Worm (Caenorhabditis elegans) whole organism, L1 larva: ENCODE measurements around the gene EGAP1.1.

Experiments used
- Y116A8C.19 ChIP-seq: sonication (generic microtip); optimal IDR thresholded peaks from 2 replicates; lab custom pipeline; 2016; ENCODE audit warnings: missing compliant biosample characterization, missing genetic modification characterization, borderline replicate concordance
- ama-1 ChIP-seq: fragments of 150-350 bp; optimal IDR thresholded peaks from 2 replicates; lab custom pipeline; 2014
- ceh-63 ChIP-seq: fragments of 200-800 bp; sonication (Bioruptor generic); optimal IDR thresholded peaks from 2 replicates; lab custom pipeline; 2018; ENCODE audit warnings: mild to moderate bottlenecking, missing genetic modification characterization, missing compliant biosample characterization
- ceh-8 ChIP-seq: fragments of 200-800 bp; sonication (Bioruptor generic); optimal IDR thresholded peaks from 2 replicates; lab custom pipeline; 2018; ENCODE audit warnings: mild to moderate bottlenecking, missing genetic modification characterization, moderate library complexity, missing compliant biosample characterization
- ceh-82 ChIP-seq, 3 experiments: fragments of 150-350 bp in 1 of 3; sonication (generic microtip) in 2 of 3; optimal IDR thresholded peaks; 2 replicates each; lab custom pipeline; 2014 to 2017; ENCODE audit warnings: missing biosample characterization in 3 of 3, missing genetic modification characterization in 3 of 3
- ceh-88 ChIP-seq: fragments of 200-800 bp; sonication (Bioruptor generic); IDR thresholded peaks from 2 replicates; pipeline ENCODE4 v1.3.6; 2022; ENCODE audit warnings: missing genetic modification characterization, missing compliant biosample characterization
- ceh-90 ChIP-seq: sonication (generic microtip); optimal IDR thresholded peaks from 2 replicates; lab custom pipeline; 2016; ENCODE audit warnings: missing genetic modification characterization, missing compliant biosample characterization
- dsc-1 ChIP-seq: sonication (generic microtip); optimal IDR thresholded peaks from 2 replicates; lab custom pipeline; 2016; ENCODE audit warnings: mild to moderate bottlenecking, missing genetic modification characterization, missing compliant biosample characterization
- efl-1 ChIP-seq, 4 experiments: fragments of 150-350 bp; optimal IDR thresholded peaks in 3 of 4; peaks in 1 of 4; 1 replicate in 1 of 4; 2 replicates in 3 of 4; lab custom pipeline; 2014; ENCODE audit warnings: missing biosample characterization in 2 of 4, missing genetic modification characterization in 2 of 4, missing genetic modification reagents in 2 of 4
- efl-3 ChIP-seq: fragments of 200-800 bp; sonication (Bioruptor generic); optimal IDR thresholded peaks from 2 replicates; lab custom pipeline; 2018; ENCODE audit warnings: mild to moderate bottlenecking, missing genetic modification characterization, missing compliant biosample characterization
- elt-2 ChIP-seq: sonication (generic microtip); optimal IDR thresholded peaks from 2 replicates; lab custom pipeline; 2016; ENCODE audit warnings: missing genetic modification characterization, mild to moderate bottlenecking, inconsistent platforms, missing compliant biosample characterization, missing genetic modification reagents
- elt-3 ChIP-seq, 6 experiments: fragments of 150-350 bp in 1 of 6; sonication (generic microtip); optimal IDR thresholded peaks; 2 replicates each; lab custom pipeline; 2017 to 2018; ENCODE audit warnings: missing biosample characterization in 6 of 6, missing genetic modification characterization in 6 of 6, inconsistent platforms in 1 of 6
- ets-5 ChIP-seq: fragments of 200-800 bp; sonication (Bioruptor generic); IDR thresholded peaks from 2 replicates; pipeline ENCODE4 v1.3.6; 2022; ENCODE audit warnings: missing genetic modification characterization, missing compliant biosample characterization
- fkh-8 ChIP-seq: sonication (generic microtip); optimal IDR thresholded peaks from 2 replicates; lab custom pipeline; 2016; ENCODE audit warnings: mild to moderate bottlenecking, missing genetic modification characterization, missing compliant biosample characterization
- grh-1 ChIP-seq: fragments of 200-800 bp; sonication (Bioruptor generic); IDR thresholded peaks from 2 replicates; pipeline ENCODE4 v1.3.6; 2022; ENCODE audit warnings: missing genetic modification reagents, missing genetic modification characterization, missing compliant biosample characterization
- hlh-4 ChIP-seq: sonication (generic microtip); optimal IDR thresholded peaks from 2 replicates; lab custom pipeline; 2016; ENCODE audit warnings: mild to moderate bottlenecking, missing genetic modification characterization, missing compliant biosample characterization
- hpl-2 ChIP-seq: fragments of 150-350 bp; optimal IDR thresholded peaks from 2 replicates; lab custom pipeline; 2014; ENCODE audit warnings: missing biosample characterization, missing genetic modification reagents, missing genetic modification characterization
- jun-1 ChIP-seq: fragments of 150-350 bp; optimal IDR thresholded peaks from 2 replicates; lab custom pipeline; 2014; ENCODE audit warnings: missing biosample characterization, missing genetic modification reagents, missing genetic modification characterization
- lin-14 ChIP-seq: fragments of 200-800 bp; sonication (Bioruptor generic); optimal IDR thresholded peaks from 2 replicates; lab custom pipeline; 2018; ENCODE audit warnings: mild to moderate bottlenecking, missing genetic modification characterization, moderate library complexity, missing compliant biosample characterization
- lin-15B ChIP-seq: fragments of 150-350 bp; sonication (generic microtip); optimal IDR thresholded peaks from 3 replicates; lab custom pipeline; 2014; ENCODE audit warnings: missing biosample characterization, missing genetic modification characterization
- lin-39 ChIP-seq: fragments of 150-350 bp; optimal IDR thresholded peaks from 2 replicates; lab custom pipeline; 2014; ENCODE audit warnings: missing biosample characterization, missing genetic modification reagents, missing genetic modification characterization
- mab-9 ChIP-seq: fragments of 200-800 bp; sonication (Bioruptor generic); IDR thresholded peaks from 2 replicates; pipeline ENCODE4 v1.3.6; 2022; ENCODE audit warnings: missing genetic modification reagents, missing genetic modification characterization, missing compliant biosample characterization
- mef-2 ChIP-seq: fragments of 150-350 bp; optimal IDR thresholded peaks from 2 replicates; lab custom pipeline; 2014; ENCODE audit warnings: missing biosample characterization, missing genetic modification characterization
- mep-1 ChIP-seq: fragments of 150-350 bp; optimal IDR thresholded peaks from 2 replicates; lab custom pipeline; 2014; ENCODE audit warnings: missing biosample characterization, missing genetic modification characterization
- nhr-12 ChIP-seq: sonication (generic microtip); optimal IDR thresholded peaks from 2 replicates; lab custom pipeline; 2017; ENCODE audit warnings: missing biosample characterization, missing genetic modification characterization
- nhr-237 ChIP-seq: fragments of 150-350 bp; optimal IDR thresholded peaks from 2 replicates; lab custom pipeline; 2014; ENCODE audit warnings: missing biosample characterization, missing genetic modification characterization
- nhr-47 ChIP-seq: sonication (generic microtip); optimal IDR thresholded peaks from 2 replicates; lab custom pipeline; 2016; ENCODE audit warnings: mild to moderate bottlenecking, missing genetic modification characterization, moderate library complexity, missing compliant biosample characterization
- nhr-71 ChIP-seq: sonication (generic microtip); optimal IDR thresholded peaks from 2 replicates; lab custom pipeline; 2016; ENCODE audit warnings: mild to moderate bottlenecking, missing genetic modification characterization, moderate library complexity, missing compliant biosample characterization
- nhr-77 ChIP-seq: fragments of 150-350 bp; optimal IDR thresholded peaks from 2 replicates; lab custom pipeline; 2014; ENCODE audit warnings: missing biosample characterization, missing genetic modification characterization
- nhr-84 ChIP-seq: sonication (generic microtip); optimal IDR thresholded peaks from 2 replicates; lab custom pipeline; 2017; ENCODE audit warnings: missing biosample characterization, missing genetic modification characterization
- nhr-85 ChIP-seq: sonication (generic microtip); peaks from one replicate; lab custom pipeline; 2016; ENCODE audit warnings: missing genetic modification characterization, inconsistent platforms, missing compliant biosample characterization
- nhr-90 ChIP-seq: sonication (generic microtip); optimal IDR thresholded peaks from 2 replicates; lab custom pipeline; 2016; ENCODE audit warnings: mild to moderate bottlenecking, missing genetic modification characterization, missing compliant biosample characterization; ENCODE audit not compliant: poor library complexity
- pax-3 ChIP-seq: fragments of 200-800 bp; sonication (Bioruptor generic); optimal IDR thresholded peaks from 2 replicates; lab custom pipeline; 2018; ENCODE audit warnings: mild to moderate bottlenecking, missing genetic modification characterization, moderate library complexity, missing compliant biosample characterization
- skn-1 ChIP-seq: fragments of 150-350 bp; optimal IDR thresholded peaks from 2 replicates; lab custom pipeline; 2014; ENCODE audit warnings: missing biosample characterization, missing genetic modification characterization
- snpc-4 ChIP-seq: fragments of 150-350 bp; optimal IDR thresholded peaks from 2 replicates; lab custom pipeline; 2014; ENCODE audit warnings: missing biosample characterization, missing genetic modification characterization
- snu-23 ChIP-seq: sonication (generic microtip); optimal IDR thresholded peaks from 2 replicates; lab custom pipeline; 2016; ENCODE audit warnings: missing genetic modification characterization, missing compliant biosample characterization
- sptf-1 ChIP-seq: fragments of 150-350 bp; optimal IDR thresholded peaks from 2 replicates; lab custom pipeline; 2014; ENCODE audit warnings: missing biosample characterization, missing genetic modification characterization
- tbx-2 ChIP-seq: sonication (generic microtip); optimal IDR thresholded peaks from 2 replicates; lab custom pipeline; 2016; ENCODE audit warnings: missing genetic modification characterization, missing compliant biosample characterization
- tlp-1 ChIP-seq: fragments of 150-350 bp; optimal IDR thresholded peaks from 2 replicates; lab custom pipeline; 2014; ENCODE audit warnings: missing biosample characterization, missing genetic modification characterization
- unc-30 ChIP-seq: sonication (generic microtip); optimal IDR thresholded peaks from 2 replicates; lab custom pipeline; 2017; ENCODE audit warnings: missing biosample characterization, missing genetic modification characterization
- unc-62 ChIP-seq: fragments of 150-350 bp; optimal IDR thresholded peaks from 2 replicates; lab custom pipeline; 2014; ENCODE audit warnings: missing biosample characterization, missing genetic modification reagents, missing genetic modification characterization
- unc-86 ChIP-seq: sonication (generic microtip); optimal IDR thresholded peaks from 2 replicates; lab custom pipeline; 2016; ENCODE audit warnings: missing genetic modification characterization, missing compliant biosample characterization
- unc-98 ChIP-seq: fragments of 200-800 bp; sonication (Bioruptor generic); IDR thresholded peaks from 2 replicates; pipeline ENCODE4 v1.3.6; 2022; ENCODE audit warnings: missing genetic modification characterization, missing compliant biosample characterization
- vab-15 ChIP-seq: sonication (generic microtip); optimal IDR thresholded peaks from 2 replicates; lab custom pipeline; 2017; ENCODE audit warnings: missing genotype, mild to moderate bottlenecking, missing genetic modification characterization, missing compliant biosample characterization
- xbp-1 ChIP-seq: sonication (generic microtip); optimal IDR thresholded peaks from 2 replicates; lab custom pipeline; 2016; ENCODE audit warnings: missing genetic modification characterization, missing compliant biosample characterization
- zip-4 ChIP-seq: fragments of 200-800 bp; sonication (Bioruptor generic); optimal IDR thresholded peaks from 2 replicates; lab custom pipeline; 2018; ENCODE audit warnings: mild to moderate bottlenecking, missing genetic modification characterization, moderate library complexity, missing compliant biosample characterization
- ztf-4 ChIP-seq: fragments of 150-350 bp; optimal IDR thresholded peaks from 2 replicates; lab custom pipeline; 2014; ENCODE audit warnings: missing biosample characterization, missing genetic modification characterization

Gene EGAP1.1

ce11 chrIII:5949817-5950216 lies 12.8 kb upstream of the EGAP1.1 start (continued):
- TF ChIP-seq elt-2 (tag; lab: Kevin White, UChicago) = no peak
- TF ChIP-seq mep-1 (tag; lab: Kevin White, UChicago) = no peak
- no peak for TF ChIP-seq tbx-2 (tag; lab: Kevin White, UChicago)
- no peak for TF ChIP-seq sptf-1 (tag; lab: Kevin White, UChicago)
- no peak for TF ChIP-seq hpl-2 (GFP tag; lab: Kevin White, UChicago)
- TF ChIP-seq mef-2 (tag; lab: Kevin White, UChicago) = no peak
- TF ChIP-seq snu-23 (GFP tag; lab: Kevin White, UChicago) = peak; percentile 17
- TF ChIP-seq ama-1 (lab: Kevin White, UChicago) = no peak
- no peak for TF ChIP-seq tlp-1 (tag; lab: Kevin White, UChicago)
- TF ChIP-seq lin-15B (tag; lab: Kevin White, UChicago) = no peak
- TF ChIP-seq unc-86 (tag; lab: Kevin White, UChicago) = no peak
- TF ChIP-seq Y116A8C.19 (tag; lab: Kevin White, UChicago) = no peak
- TF ChIP-seq nhr-77 = no peak
- peak in 2 of 3 experiments; percentile 12 to 50 for TF ChIP-seq ceh-82 (tag; optimal IDR thresholded peaks at IDR 0.05; lab: Kevin White, UChicago)
- no peak for TF ChIP-seq nhr-90 (tag; lab: Kevin White, UChicago)
- no peak for TF ChIP-seq ets-5
- no peak for TF ChIP-seq vab-15 (tag; lab: Kevin White, UChicago)
- no peak for TF ChIP-seq pax-3 (tag; lab: Kevin White, UChicago)
- no peak for TF ChIP-seq ceh-8 (GFP tag; lab: Kevin White, UChicago)
- TF ChIP-seq nhr-237 (tag; lab: Kevin White, UChicago) = no peak
- TF ChIP-seq jun-1 (tag; lab: Kevin White, UChicago) = no peak
- TF ChIP-seq ceh-90 = no peak
- TF ChIP-seq nhr-84 (tag; lab: Kevin White, UChicago) = no peak
- TF ChIP-seq xbp-1 = no peak
- TF ChIP-seq elt-3 (tag; optimal IDR thresholded peaks at IDR 0.05; lab: Kevin White, UChicago) = no peak
- TF ChIP-seq nhr-12 (tag; lab: Kevin White, UChicago) = no peak
- TF ChIP-seq skn-1 (tag; lab: Kevin White, UChicago) = no peak
- TF ChIP-seq nhr-71 (tag; lab: Kevin White, UChicago) = peak; percentile 51
- TF ChIP-seq efl-1 (optimal IDR thresholded peaks at IDR 0.05; lab: Kevin White, UChicago) = peak; percentile 21 to 33
- TF ChIP-seq efl-1 (GFP tag; optimal IDR thresholded peaks at IDR 0.05 in 1 of 2; lab: Kevin White, UChicago) = peak in 1 of 2 experiments; percentile 86
- no peak for TF ChIP-seq unc-98 (GFP tag; lab: Robert Waterston, UW)
- TF ChIP-seq snpc-4 (tag; lab: Kevin White, UChicago) = no peak
- no peak for TF ChIP-seq ztf-4
- TF ChIP-seq unc-30 (tag; lab: Kevin White, UChicago) = no peak
- no peak for TF ChIP-seq hlh-4 (tag; lab: Kevin White, UChicago)
- no peak for TF ChIP-seq ceh-63 (GFP tag; lab: Kevin White, UChicago)
- TF ChIP-seq nhr-85 (tag; lab: Kevin White, UChicago) = no peak
- TF ChIP-seq fkh-8 (tag; lab: Kevin White, UChicago) = no peak
- no peak for TF ChIP-seq grh-1 (GFP tag; lab: Robert Waterston, UW)
- peak; percentile 34 for TF ChIP-seq nhr-47 (tag; lab: Kevin White, UChicago)
- TF ChIP-seq ceh-88 = no peak
- TF ChIP-seq lin-14 (GFP tag; lab: Kevin White, UChicago) = peak; percentile 87
- TF ChIP-seq efl-3 (GFP tag; lab: Kevin White, UChicago) = no peak
- TF ChIP-seq unc-62 = no peak
- TF ChIP-seq dsc-1 (tag; lab: Kevin White, UChicago) = peak; percentile 22
- no peak for TF ChIP-seq zip-4 (GFP tag; lab: Kevin White, UChicago)
- no peak for TF ChIP-seq mab-9 (GFP tag; lab: Robert Waterston, UW)
- TF ChIP-seq lin-39 = no peak
